Worm (Caenorhabditis elegans): ENCODE measurements around the gene git-1.

- TF ChIP-seq him-1 (tag; optimal IDR thresholded peaks at IDR 0.05) (no peak), dpff-1 (tag; optimal IDR thresholded peaks at IDR 0.05) (no peak)
These were observed 51.7 kb downstream of the git-1 start for ce11 chrX:10576410-10576809.
